Fruit fly (Drosophila melanogaster) Kc167 (cell line): ENCODE data around the gene CG9737.

Experiments used
- Sin3A ChIP-seq: fragments of >200 bp; optimal IDR thresholded peaks from 2 replicates; lab custom pipeline; 2018; ENCODE audit warnings: missing external identifiers
- h ChIP-seq: fragments of >200 bp; optimal IDR thresholded peaks from 3 replicates; lab custom pipeline; 2018; ENCODE audit warnings: missing external identifiers
- insv ChIP-seq: fragments of >200 bp; optimal IDR thresholded peaks from 3 replicates; lab custom pipeline; 2018; ENCODE audit warnings: missing external identifiers
- psq ChIP-seq: fragments of >200 bp; optimal IDR thresholded peaks from 2 replicates; lab custom pipeline; 2017; ENCODE audit warnings: missing external identifiers
- ttk ChIP-seq: sonication (Bioruptor generic); optimal IDR thresholded peaks from 2 replicates; lab custom pipeline; 2017; ENCODE audit warnings: missing external identifiers

- no peak for TF ChIP-seq ttk (lab: Kevin White, UChicago)
- TF ChIP-seq insv, result no peak
- no peak for TF ChIP-seq h (lab: Kevin White, UChicago)
- TF ChIP-seq psq (lab: Kevin White, UChicago), result no peak
- TF ChIP-seq Sin3A (lab: Kevin White, UChicago), result no peak
Measured at dm6 chr3R:30259561-30259960, 16.4 kb upstream of the CG9737 start.
